Fruit fly (Drosophila melanogaster) whole organism, wandering third instar larva: ENCODE measurements around the gene csw.

ENCODE experiments used
- Abd-B ChIP-seq: fragments of >200 bp; optimal IDR thresholded peaks from 2 replicates; lab custom pipeline; 2017; ENCODE audit warnings: missing biosample characterization, missing genetic modification characterization
- Dfd ChIP-seq: fragments of >200 bp; optimal IDR thresholded peaks from 2 replicates; lab custom pipeline; 2017; ENCODE audit warnings: missing biosample characterization, missing genetic modification characterization
- GATAd ChIP-seq: sonication (Bioruptor generic); optimal IDR thresholded peaks from 2 replicates; lab custom pipeline; 2016; ENCODE audit warnings: missing biosample characterization, missing genetic modification characterization
- Hnf4 ChIP-seq: fragments of 200-800 bp; sonication (Bioruptor generic); optimal IDR thresholded peaks from 2 replicates; lab custom pipeline; 2016; ENCODE audit warnings: missing biosample characterization, mild to moderate bottlenecking, missing genetic modification characterization
- Hr83 ChIP-seq: fragments of 200-300 bp; sonication (Bioruptor generic); optimal IDR thresholded peaks from 2 replicates; lab custom pipeline; 2016; ENCODE audit warnings: missing biosample characterization, mild to moderate bottlenecking, missing genetic modification characterization, moderate library complexity; ENCODE audit not compliant: poor library complexity, severe bottlenecking
- br ChIP-seq: fragments of 200-800 bp; sonication (Bioruptor generic); optimal IDR thresholded peaks from 2 replicates; lab custom pipeline; 2016; ENCODE audit warnings: missing biosample characterization, missing genetic modification characterization
- dmrt93B ChIP-seq: fragments of 200-800 bp; sonication (Bioruptor generic); optimal IDR thresholded peaks from 2 replicates; lab custom pipeline; 2018; ENCODE audit warnings: missing biosample characterization, mild to moderate bottlenecking, missing genetic modification characterization
- lola ChIP-seq: fragments of >200 bp; optimal IDR thresholded peaks from 2 replicates; lab custom pipeline; 2017; ENCODE audit warnings: missing biosample characterization, missing genetic modification characterization
- pan ChIP-seq: fragments of >200 bp; optimal IDR thresholded peaks from 2 replicates; lab custom pipeline; 2017
- sv ChIP-seq: fragments of 200-800 bp; sonication (Bioruptor generic); optimal IDR thresholded peaks from 3 replicates; lab custom pipeline; 2016; ENCODE audit warnings: missing biosample characterization, missing genetic modification characterization
- tai ChIP-seq: sonication (Bioruptor generic); optimal IDR thresholded peaks from 2 replicates; lab custom pipeline; 2016; ENCODE audit warnings: missing biosample characterization, missing genetic modification characterization
- usp ChIP-seq: fragments of >200 bp; optimal IDR thresholded peaks from 2 replicates; lab custom pipeline; 2017; ENCODE audit warnings: missing biosample characterization, missing genetic modification characterization
- woc ChIP-seq: sonication (Bioruptor generic); optimal IDR thresholded peaks from 2 replicates; lab custom pipeline; 2016; ENCODE audit warnings: missing biosample characterization, mild to moderate bottlenecking, missing genetic modification characterization

- no peak for TF ChIP-seq usp (GFP tag; lab: Kevin White, UChicago)
- no peak for TF ChIP-seq Abd-B (GFP tag; lab: Kevin White, UChicago)
- no peak for TF ChIP-seq lola (GFP tag; lab: Kevin White, UChicago)
- no peak for TF ChIP-seq dmrt93B (GFP tag; lab: Kevin White, UChicago)
- peak; percentile 59 for TF ChIP-seq Hnf4 (GFP tag; lab: Kevin White, UChicago)
- TF ChIP-seq woc, result peak; percentile 77
- no peak for TF ChIP-seq Hr83 (GFP tag; lab: Kevin White, UChicago)
- no peak for TF ChIP-seq tai (GFP tag; lab: Kevin White, UChicago)
- no peak for TF ChIP-seq GATAd (GFP tag; lab: Kevin White, UChicago)
- TF ChIP-seq pan (lab: Kevin White, UChicago), result no peak
- TF ChIP-seq Dfd (GFP tag; lab: Kevin White, UChicago), result no peak
- no peak for TF ChIP-seq sv
- peak; percentile 62 for TF ChIP-seq br (GFP tag; lab: Kevin White, UChicago)
Measured at dm6 chrX:2121716-2122601, 27.9 kb downstream of the csw start.
